Fruit fly (Drosophila melanogaster): ENCODE measurements around the gene jub.
A peak's percentile ranks its signal among the peaks of the same experiment; 100 is the strongest.

jub gene

dm6 chrX:13779696-13780095 lies 50.4 kb downstream of the jub start (continued):
- TF ChIP-seq CG14710 (tag; optimal IDR thresholded peaks at IDR 0.05), result no peak
- TF ChIP-seq Sin3A (optimal IDR thresholded peaks at IDR 0.05), result no peak
- TF ChIP-seq onecut (GFP tag; IDR thresholded peaks at IDR 0.05), result no peak
- TF ChIP-seq PHDP (tag; optimal IDR thresholded peaks at IDR 0.05), result peak; percentile 8
- no peak for TF ChIP-seq CG7372 (GFP tag; IDR thresholded peaks at IDR 0.05)
- TF ChIP-seq HLH4C (GFP tag; IDR thresholded peaks at IDR 0.05; ENCODE audit: partially characterized antibody), result no peak
- TF ChIP-seq stwl (tag; optimal IDR thresholded peaks at IDR 0.05), result no peak
- peak; percentile 12; the same call in 1 of the 2 replicates for TF ChIP-seq Atf6 (GFP tag; IDR thresholded peaks at IDR 0.05)
- no peak for TF ChIP-seq peb (GFP tag; IDR thresholded peaks at IDR 0.05)
- TF ChIP-seq CG14441 (GFP tag; IDR thresholded peaks at IDR 0.05), result no peak
- TF ChIP-seq CG4617 (GFP tag; optimal IDR thresholded peaks at IDR 0.05; ENCODE audit: borderline replicate concordance), result no peak
- no peak for TF ChIP-seq tll (GFP tag; optimal IDR thresholded peaks at IDR 0.05)
- TF ChIP-seq her (GFP tag; optimal IDR thresholded peaks at IDR 0.05), result no peak
- TF ChIP-seq dmrt99B (tag; optimal IDR thresholded peaks at IDR 0.05), result no peak
- no peak for TF ChIP-seq CG7556 (GFP tag; optimal IDR thresholded peaks at IDR 0.05)
- no peak for TF ChIP-seq CG5953 (GFP tag; IDR thresholded peaks at IDR 0.05)
- peak; percentile 50 for TF ChIP-seq CG2120 (GFP tag; optimal IDR thresholded peaks at IDR 0.05)
- no peak for TF ChIP-seq sna (GFP tag; IDR thresholded peaks at IDR 0.05; ENCODE audit: partially characterized antibody)
- TF ChIP-seq CG10543 (GFP tag; optimal IDR thresholded peaks at IDR 0.05), result no peak
- no peak for TF ChIP-seq CG12744 (GFP tag; optimal IDR thresholded peaks at IDR 0.05)
- TF ChIP-seq ab (GFP tag; optimal IDR thresholded peaks at IDR 0.05), result no peak
- TF ChIP-seq CG12299 (tag; optimal IDR thresholded peaks at IDR 0.05), result no peak
- TF ChIP-seq mam (GFP tag; optimal IDR thresholded peaks at IDR 0.05), result no peak
- peak; percentile 9; the same call in 1 of the 2 replicates for TF ChIP-seq seq (GFP tag; IDR thresholded peaks at IDR 0.05)
- TF ChIP-seq CG8388 (GFP tag; optimal IDR thresholded peaks at IDR 0.05), result no peak
- TF ChIP-seq Fer2 (tag; optimal IDR thresholded peaks at IDR 0.05), result no peak
- 0 out of 2 replicates have a peak, but pooled peaks have one; percentile 29 for TF ChIP-seq Drgx (GFP tag; IDR thresholded peaks at IDR 0.05)
- TF ChIP-seq row (GFP tag; IDR thresholded peaks at IDR 0.05), result peak; percentile 47
- TF ChIP-seq rib (GFP tag; IDR thresholded peaks at IDR 0.05), result no peak
- TF ChIP-seq CG18619 (GFP tag; optimal IDR thresholded peaks at IDR 0.05), result no peak
- peak; percentile 17 for TF ChIP-seq exex (tag; optimal IDR thresholded peaks at IDR 0.05)
- TF ChIP-seq CG4328 (GFP tag; optimal IDR thresholded peaks at IDR 0.05), result no peak
- no peak for TF ChIP-seq Jarid2 (GFP tag; optimal IDR thresholded peaks at IDR 0.05)

dm6 chrX:13778568-13778967 lies 51.5 kb downstream of the jub start:
- no peak for TF ChIP-seq TFAM (GFP tag; optimal IDR thresholded peaks at IDR 0.05)
- no peak for TF ChIP-seq CG2199 (GFP tag; IDR thresholded peaks at IDR 0.05)
- no peak for TF ChIP-seq zfh1 (GFP tag; IDR thresholded peaks at IDR 0.05)
- TF ChIP-seq CG12236 (GFP tag; optimal IDR thresholded peaks at IDR 0.05), result no peak
- no peak for TF ChIP-seq ind (GFP tag; optimal IDR thresholded peaks at IDR 0.05)
- no peak for TF ChIP-seq CG15073 (GFP tag; optimal IDR thresholded peaks at IDR 0.05)
- TF ChIP-seq CG18619 (GFP tag; optimal IDR thresholded peaks at IDR 0.05), result no peak
- no peak for TF ChIP-seq CG31388 (GFP tag; optimal IDR thresholded peaks at IDR 0.05)
- no peak for TF ChIP-seq org-1 (GFP tag; optimal IDR thresholded peaks at IDR 0.05)
- TF ChIP-seq pzg (GFP tag; optimal IDR thresholded peaks at IDR 0.05), result no peak

All from whole organism, embryonic.